Fruit fly (Drosophila melanogaster) whole organism, pupa: ENCODE data around the gene CG13062.

ENCODE experiments used
- CG12605 ChIP-seq: fragments of 200-800 bp; sonication (Bioruptor generic); IDR thresholded peaks from 2 replicates; pipeline ENCODE4 v1.3.6; 2022; ENCODE audit warnings: missing biosample characterization, missing genetic modification characterization
- CG17806 ChIP-seq: fragments of 200-800 bp; sonication (Bioruptor generic); optimal IDR thresholded peaks from 2 replicates; lab custom pipeline; 2018; ENCODE audit warnings: missing biosample characterization, mild to moderate bottlenecking, missing genetic modification characterization, moderate library complexity
- CG34367 ChIP-seq: fragments of 200-800 bp; sonication (Bioruptor generic); optimal IDR thresholded peaks from 2 replicates; lab custom pipeline; 2018; ENCODE audit warnings: missing biosample characterization, mild to moderate bottlenecking, missing genetic modification characterization
- CG8301 ChIP-seq: fragments of 200-800 bp; sonication (Bioruptor generic); optimal IDR thresholded peaks from 2 replicates; lab custom pipeline; 2018; ENCODE audit warnings: missing biosample characterization, mild to moderate bottlenecking, missing genetic modification characterization
- D1 ChIP-seq: fragments of 200-800 bp; sonication (Bioruptor generic); optimal IDR thresholded peaks from 2 replicates; lab custom pipeline; 2018; ENCODE audit warnings: missing biosample characterization, mild to moderate bottlenecking, missing genetic modification characterization, moderate library complexity
- EcR ChIP-seq: fragments of 200-800 bp; sonication (Bioruptor generic); optimal IDR thresholded peaks from 3 replicates; lab custom pipeline; 2019; ENCODE audit warnings: missing biosample characterization, missing genetic modification characterization, mild to moderate bottlenecking, moderate library complexity, missing genetic modification reagents
- Pif1A ChIP-seq: fragments of 200-800 bp; sonication (Bioruptor generic); optimal IDR thresholded peaks from 3 replicates; lab custom pipeline; 2016; ENCODE audit warnings: missing biosample characterization, missing genetic modification characterization
- Pif1B ChIP-seq: fragments of 200-800 bp; sonication (Bioruptor generic); optimal IDR thresholded peaks from 3 replicates; lab custom pipeline; 2016; ENCODE audit warnings: missing biosample characterization, missing genetic modification characterization
- fd96Ca ChIP-seq: fragments of 200-800 bp; sonication (Bioruptor generic); IDR thresholded peaks from 3 replicates; pipeline ENCODE4 v1.3.6; 2022; ENCODE audit warnings: missing biosample characterization, missing genetic modification characterization

- TF ChIP-seq Pif1A (GFP tag; lab: Kevin White, UChicago) = no peak
- TF ChIP-seq fd96Ca (GFP tag; lab: Robert Waterston, UW) = no peak
- no peak for TF ChIP-seq CG17806 (tag; lab: Kevin White, UChicago)
- TF ChIP-seq CG34367 = no peak
- TF ChIP-seq CG12605 (GFP tag; lab: Robert Waterston, UW) = no peak
- TF ChIP-seq EcR (GFP tag; lab: Kevin White, UChicago) = no peak
- no peak for TF ChIP-seq D1 (tag; lab: Kevin White, UChicago)
- TF ChIP-seq CG8301 (tag; lab: Kevin White, UChicago) = no peak
- TF ChIP-seq Pif1B (GFP tag; lab: Kevin White, UChicago) = no peak
These were observed 3.6 kb downstream of the CG13062 start, which contains the start of gene Nplp3 for dm6 chr3L:16317724-16318123.
